Fruit fly (Drosophila melanogaster) whole organism, wandering third instar larva: Measurements from ENCODE around the gene CG13875.

Experiments used
- CrebA ChIP-seq: fragments of 200-800 bp; sonication (Bioruptor generic); optimal IDR thresholded peaks from 2 replicates; lab custom pipeline; 2016; ENCODE audit warnings: missing biosample characterization, mild to moderate bottlenecking, missing genetic modification characterization, borderline replicate concordance
- Dfd ChIP-seq: fragments of >200 bp; optimal IDR thresholded peaks from 2 replicates; lab custom pipeline; 2017; ENCODE audit warnings: missing biosample characterization, missing genetic modification characterization
- Dif ChIP-seq: fragments of 200-275, 200-300 bp; sonication (Bioruptor generic); optimal IDR thresholded peaks from 2 replicates; lab custom pipeline; 2018; ENCODE audit warnings: missing biosample characterization, missing genetic modification characterization; ENCODE audit not compliant: partially characterized antibody
- Hr78 ChIP-seq: fragments of >200 bp; optimal IDR thresholded peaks from 2 replicates; lab custom pipeline; 2017; ENCODE audit warnings: missing biosample characterization, missing genetic modification characterization
- Mio ChIP-seq: sonication (Bioruptor generic); optimal IDR thresholded peaks from 2 replicates; lab custom pipeline; 2016; ENCODE audit warnings: missing biosample characterization, missing genetic modification characterization
- Myc ChIP-seq: fragments of >200 bp; optimal IDR thresholded peaks from 2 replicates; lab custom pipeline; 2017
- Sp1 ChIP-seq: fragments of 200-800 bp; sonication (Bioruptor generic); optimal IDR thresholded peaks from 3 replicates; lab custom pipeline; 2019; ENCODE audit warnings: missing biosample characterization, mild to moderate bottlenecking, missing genetic modification characterization, moderate library complexity
- br ChIP-seq: fragments of 200-800 bp; sonication (Bioruptor generic); optimal IDR thresholded peaks from 2 replicates; lab custom pipeline; 2016; ENCODE audit warnings: missing biosample characterization, missing genetic modification characterization
- dmrt93B ChIP-seq: fragments of 200-800 bp; sonication (Bioruptor generic); optimal IDR thresholded peaks from 2 replicates; lab custom pipeline; 2018; ENCODE audit warnings: missing biosample characterization, mild to moderate bottlenecking, missing genetic modification characterization
- h ChIP-seq: fragments of 200-800 bp; sonication (Bioruptor generic); optimal IDR thresholded peaks from 3 replicates; lab custom pipeline; 2016; ENCODE audit warnings: missing biosample characterization, mild to moderate bottlenecking, missing genetic modification characterization
- lola ChIP-seq: fragments of >200 bp; optimal IDR thresholded peaks from 2 replicates; lab custom pipeline; 2017; ENCODE audit warnings: missing biosample characterization, missing genetic modification characterization
- usp ChIP-seq: fragments of >200 bp; optimal IDR thresholded peaks from 2 replicates; lab custom pipeline; 2017; ENCODE audit warnings: missing biosample characterization, missing genetic modification characterization

dm6 chr3L:224004-224951 lies 44.6 kb downstream of the CG13875 start:
- no peak for TF ChIP-seq h (GFP tag; lab: Kevin White, UChicago)
- peak; percentile 19 for TF ChIP-seq Mio (GFP tag; lab: Kevin White, UChicago)
- no peak for TF ChIP-seq Dfd
- no peak for TF ChIP-seq usp (GFP tag; lab: Kevin White, UChicago)
- no peak for TF ChIP-seq CrebA (GFP tag; lab: Kevin White, UChicago)
- TF ChIP-seq Dif: peak; percentile 76
- no peak for TF ChIP-seq Myc
- no peak for TF ChIP-seq Hr78
- no peak for TF ChIP-seq lola (GFP tag; lab: Kevin White, UChicago)
- no peak for TF ChIP-seq br
- no peak for TF ChIP-seq dmrt93B (GFP tag; lab: Kevin White, UChicago)
- peak; percentile 28 for TF ChIP-seq Sp1 (GFP tag; lab: Kevin White, UChicago)
